Worm (Caenorhabditis elegans): Measurements from ENCODE around the gene tiar-2.

- TF ChIP-seq scrt-1 (GFP tag; IDR thresholded peaks at IDR 0.05) (no peak), ama-1 (optimal IDR thresholded peaks at IDR 0.05) (no peak), tbx-37 (GFP tag; conservative IDR thresholded peaks at IDR 0.05) (no peak), ceh-13 (GFP tag; optimal IDR thresholded peaks at IDR 0.05) (no peak), flt-1 (GFP tag; IDR thresholded peaks at IDR 0.05) (no peak), sea-1 (GFP tag; conservative IDR thresholded peaks at IDR 0.05) (no peak), B0310.2 (tag; optimal IDR thresholded peaks at IDR 0.05) (no peak), tra-4 (tag; optimal IDR thresholded peaks at IDR 0.05) (no peak)
Observed at ce11 chrII:12806602-12807182, 38.2 kb downstream of the tiar-2 start, which contains the start of gene spds-1.

All from whole organism, early embryonic.